Fruit fly (Drosophila melanogaster) whole organism, pupa: ENCODE results near the gene Rnb.

Source experiments
- CG12605 ChIP-seq: fragments of 200-800 bp; sonication (Bioruptor generic); IDR thresholded peaks from 2 replicates; pipeline ENCODE4 v1.3.6; 2022; ENCODE audit warnings: missing biosample characterization, missing genetic modification characterization
- CG13204 ChIP-seq: fragments of 200-800 bp; sonication (Bioruptor generic); optimal IDR thresholded peaks from 2 replicates; lab custom pipeline; 2018; ENCODE audit warnings: missing biosample characterization, mild to moderate bottlenecking, missing genetic modification characterization, moderate library complexity
- CG15710 ChIP-seq: fragments of 200-800 bp; sonication (Bioruptor generic); optimal IDR thresholded peaks from 2 replicates; lab custom pipeline; 2018; ENCODE audit warnings: missing biosample characterization, mild to moderate bottlenecking, missing genetic modification characterization, moderate library complexity
- Snoo ChIP-seq: fragments of 200-800 bp; sonication (Bioruptor generic); optimal IDR thresholded peaks from 3 replicates; lab custom pipeline; 2017; ENCODE audit warnings: missing biosample characterization, mild to moderate bottlenecking, missing genetic modification characterization, inconsistent platforms
- rn ChIP-seq: fragments of 200-800 bp; sonication (Bioruptor generic); IDR thresholded peaks from 2 replicates; pipeline ENCODE4 v1.3.6; 2022; ENCODE audit warnings: missing biosample characterization, missing genetic modification characterization

DNA sequence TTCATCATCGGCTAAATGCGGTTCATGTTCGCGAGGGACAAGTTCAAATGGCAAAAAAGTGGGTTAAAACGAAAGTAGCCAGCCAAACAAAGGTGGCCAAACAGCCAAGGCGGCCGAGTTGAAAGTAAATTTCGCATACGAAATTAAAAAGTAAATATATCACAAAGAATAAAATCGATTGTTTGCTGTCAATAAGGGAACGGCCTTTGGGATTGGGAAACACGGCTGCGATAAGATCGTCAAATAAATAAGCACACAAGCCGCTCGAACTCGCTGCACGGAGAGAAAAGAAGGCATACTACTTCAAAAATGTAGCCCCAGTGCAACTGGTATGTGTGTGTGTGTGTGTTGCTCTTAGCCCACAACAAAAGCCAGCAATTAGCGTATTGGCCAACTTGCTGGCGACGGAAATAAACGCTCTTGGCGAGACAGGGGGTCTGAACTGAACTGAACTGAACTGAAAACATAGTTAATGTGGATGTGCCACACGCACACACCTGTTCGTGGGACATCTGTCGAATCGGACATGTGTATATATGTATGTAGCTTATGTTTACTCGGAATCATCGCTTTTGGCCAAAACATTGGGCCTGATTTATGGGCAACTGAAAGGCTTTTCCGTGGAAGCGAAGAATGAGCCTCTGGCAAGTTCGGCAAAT is 11.1 kb downstream of the Rnb start:
- no peak for TF ChIP-seq CG12605
- TF ChIP-seq CG13204 (GFP tag; lab: Kevin White, UChicago) = no peak
- TF ChIP-seq rn (GFP tag; lab: Robert Waterston, UW) = no peak
- peak; percentile 6 for TF ChIP-seq Snoo (tag; lab: Kevin White, UChicago)
- TF ChIP-seq CG15710 (tag; lab: Kevin White, UChicago) = no peak
